Worm (Caenorhabditis elegans) whole organism, mixed stage, embryonic: ENCODE measurements around the gene C31C9.9.
"Not testable (repeated sequence)": the region's sequence is repeated elsewhere in the genome, so short reads cannot be mapped to it uniquely, and the experiment has no call there.

Experiments
- M03D4.4 ChIP-seq: sonication (generic microtip); optimal IDR thresholded peaks from 2 replicates; lab custom pipeline; 2017; ENCODE audit warnings: mild to moderate bottlenecking, missing genetic modification characterization, missing compliant biosample characterization
- bed-3 ChIP-seq: fragments of 200-800 bp; sonication (Bioruptor generic); optimal IDR thresholded peaks from 3 replicates; lab custom pipeline; 2018; ENCODE audit warnings: mild to moderate bottlenecking, missing genetic modification characterization, moderate library complexity, missing compliant biosample characterization
- ceh-39 ChIP-seq: fragments of 150-350 bp; optimal IDR thresholded peaks from 2 replicates; lab custom pipeline; 2014; ENCODE audit warnings: missing biosample characterization, missing genetic modification characterization
- ceh-43 ChIP-seq: fragments of 200-800 bp; sonication (Bioruptor generic); optimal IDR thresholded peaks from 2 replicates; lab custom pipeline; 2018; ENCODE audit warnings: mild to moderate bottlenecking, missing genetic modification characterization, moderate library complexity, missing compliant biosample characterization
- ceh-83 ChIP-seq: fragments of 200-800 bp; sonication (Bioruptor generic); optimal IDR thresholded peaks from 2 replicates; lab custom pipeline; 2018; ENCODE audit warnings: mild to moderate bottlenecking, missing genetic modification characterization, missing compliant biosample characterization
- ces-1 ChIP-seq: fragments of 150-350 bp; optimal IDR thresholded peaks from 2 replicates; lab custom pipeline; 2014; ENCODE audit warnings: missing biosample characterization, missing genetic modification reagents, missing genetic modification characterization
- drap-1 ChIP-seq: fragments of 200-800 bp; sonication (Bioruptor generic); optimal IDR thresholded peaks from 3 replicates; lab custom pipeline; 2018; ENCODE audit warnings: mild to moderate bottlenecking, missing genetic modification characterization, missing compliant biosample characterization
- elt-1 ChIP-seq: sonication (generic microtip); optimal IDR thresholded peaks from 2 replicates; lab custom pipeline; 2017; ENCODE audit warnings: missing genetic modification characterization, mild to moderate bottlenecking, missing compliant biosample characterization, antibody characterized with exemption, moderate library complexity, borderline replicate concordance; ENCODE audit not compliant: insufficient read depth
- elt-3 ChIP-seq: fragments of 150-350 bp; optimal IDR thresholded peaks from 2 replicates; lab custom pipeline; 2014; ENCODE audit warnings: missing biosample characterization, missing genetic modification characterization
- flh-1 ChIP-seq: fragments of 200-800 bp; sonication (Bioruptor generic); optimal IDR thresholded peaks from 2 replicates; lab custom pipeline; 2018; ENCODE audit warnings: mild to moderate bottlenecking, missing genetic modification characterization, moderate library complexity, missing compliant biosample characterization
- ham-2 ChIP-seq: fragments of 200-800 bp; sonication (Bioruptor generic); optimal IDR thresholded peaks from 2 replicates; lab custom pipeline; 2018; ENCODE audit warnings: mild to moderate bottlenecking, missing genetic modification characterization, missing compliant biosample characterization
- lin-13 ChIP-seq: fragments of 150-350 bp; optimal IDR thresholded peaks from 2 replicates; lab custom pipeline; 2014; ENCODE audit warnings: missing biosample characterization, missing genetic modification characterization
- lin-32 ChIP-seq: fragments of 200-800 bp; sonication (Bioruptor generic); optimal IDR thresholded peaks from 2 replicates; lab custom pipeline; 2018; ENCODE audit warnings: mild to moderate bottlenecking, missing genetic modification characterization, missing compliant biosample characterization
- lsy-2 ChIP-seq: fragments of 150-350 bp; optimal IDR thresholded peaks from 2 replicates; lab custom pipeline; 2014; ENCODE audit warnings: missing biosample characterization, missing genetic modification characterization
- mab-5 ChIP-seq: fragments of 150-350 bp; optimal IDR thresholded peaks from 2 replicates; lab custom pipeline; 2014; ENCODE audit warnings: missing biosample characterization, missing genetic modification characterization
- mep-1 ChIP-seq: fragments of 150-350 bp; optimal IDR thresholded peaks from 2 replicates; lab custom pipeline; 2017; ENCODE audit warnings: missing biosample characterization, missing genetic modification reagents, missing genetic modification characterization, inconsistent platforms
- mls-2 ChIP-seq: sonication (generic microtip); optimal IDR thresholded peaks from 2 replicates; lab custom pipeline; 2016; ENCODE audit warnings: mild to moderate bottlenecking, missing genetic modification characterization, moderate library complexity, missing compliant biosample characterization
- nhr-12 ChIP-seq: fragments of 150-350 bp; optimal IDR thresholded peaks from 2 replicates; lab custom pipeline; 2014; ENCODE audit warnings: missing biosample characterization, missing genetic modification characterization
- nhr-2 ChIP-seq: fragments of 150-350 bp; optimal IDR thresholded peaks from 2 replicates; lab custom pipeline; 2014; ENCODE audit warnings: missing biosample characterization, missing genetic modification characterization
- nhr-237 ChIP-seq: fragments of 150-350 bp; optimal IDR thresholded peaks from 2 replicates; lab custom pipeline; 2014; ENCODE audit warnings: missing biosample characterization, missing genetic modification characterization
- nhr-28 ChIP-seq: fragments of 150-350 bp; optimal IDR thresholded peaks from 2 replicates; lab custom pipeline; 2014; ENCODE audit warnings: missing biosample characterization, missing genetic modification characterization
- nhr-76 ChIP-seq: sonication (generic microtip); optimal IDR thresholded peaks from 2 replicates; lab custom pipeline; 2017; ENCODE audit warnings: missing biosample characterization, missing genetic modification characterization
- sem-2 ChIP-seq: fragments of 200-800 bp; sonication (Bioruptor generic); optimal IDR thresholded peaks from 2 replicates; lab custom pipeline; 2018; ENCODE audit warnings: mild to moderate bottlenecking, missing genetic modification characterization, missing compliant biosample characterization
- snpc-4 ChIP-seq: fragments of 150-350 bp; optimal IDR thresholded peaks from 2 replicates; lab custom pipeline; 2014; ENCODE audit warnings: missing biosample characterization, missing genetic modification characterization
- sptf-1 ChIP-seq: sonication (generic microtip); optimal IDR thresholded peaks from 2 replicates; lab custom pipeline; 2017; ENCODE audit warnings: mild to moderate bottlenecking, missing genetic modification characterization, moderate library complexity, missing compliant biosample characterization
- tbx-8 ChIP-seq: fragments of 200-800 bp; sonication (Bioruptor generic); optimal IDR thresholded peaks from 2 replicates; lab custom pipeline; 2018; ENCODE audit warnings: mild to moderate bottlenecking, missing genetic modification characterization, moderate library complexity, missing compliant biosample characterization
- unc-120 ChIP-seq: sonication (generic microtip); optimal IDR thresholded peaks from 2 replicates; lab custom pipeline; 2017; ENCODE audit warnings: missing genetic modification characterization, missing compliant biosample characterization; ENCODE audit not compliant: poor library complexity, severe bottlenecking
- unc-39 ChIP-seq: fragments of 150-350 bp; optimal IDR thresholded peaks from 2 replicates; lab custom pipeline; 2014; ENCODE audit warnings: missing biosample characterization, missing genetic modification characterization
- zip-8 ChIP-seq: fragments of 150-350 bp; optimal IDR thresholded peaks from 2 replicates; lab custom pipeline; 2014; ENCODE audit warnings: missing biosample characterization, missing genetic modification characterization
- ztf-11 ChIP-seq: fragments of 150-350 bp; optimal IDR thresholded peaks from 2 replicates; lab custom pipeline; 2014; ENCODE audit warnings: missing biosample characterization, missing genetic modification characterization

Gene C31C9.9

DNA sequence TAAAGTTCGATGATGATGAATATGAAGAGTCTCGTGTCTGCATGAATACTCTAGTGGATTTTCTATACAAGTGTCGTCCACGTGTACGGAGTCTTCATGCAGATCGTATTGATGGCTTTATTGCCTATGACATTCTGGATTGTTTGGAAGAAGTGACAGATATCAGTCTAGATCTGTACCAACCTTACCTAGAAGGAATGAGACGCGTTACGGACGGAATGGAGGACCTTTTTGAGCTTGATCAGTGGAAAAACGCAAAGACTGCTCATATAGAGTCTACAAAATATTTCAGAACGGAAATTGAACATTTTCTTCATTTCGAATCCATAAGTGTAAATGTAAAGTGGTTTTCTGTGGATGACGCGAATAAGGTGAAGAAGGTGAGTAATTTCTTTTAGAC lies 6.6 kb upstream of the C31C9.9 start, which contains the start of gene fbxa-169:
Gene fbxa-169, plus strand, starts transcription at position 301 of the 400 bp plus-strand sequence.
- no peak for TF ChIP-seq nhr-2

ce11 chrII:13661990-13662389 lies 7.2 kb downstream of the C31C9.9 start, which contains the start of gene C31C9.6:
C31C9.6 (minus strand) TSS chrII:13662090.
- TF ChIP-seq sptf-1, zip-8, ztf-11 (tag; lab: Kevin White, UChicago): not testable (repeated sequence)

- no peak for TF ChIP-seq unc-39
- TF ChIP-seq elt-3 (tag; lab: Kevin White, UChicago): no peak
- no peak for TF ChIP-seq sptf-1 (tag; lab: Kevin White, UChicago)
- no peak for TF ChIP-seq nhr-2
- no peak for TF ChIP-seq ceh-83 (GFP tag; lab: Kevin White, UChicago)
- TF ChIP-seq mls-2 (tag; lab: Kevin White, UChicago): no peak
- TF ChIP-seq lsy-2: no peak
These were observed 9.6 kb downstream of the C31C9.9 start for ce11 chrII:13664416-13664815.

DNA sequence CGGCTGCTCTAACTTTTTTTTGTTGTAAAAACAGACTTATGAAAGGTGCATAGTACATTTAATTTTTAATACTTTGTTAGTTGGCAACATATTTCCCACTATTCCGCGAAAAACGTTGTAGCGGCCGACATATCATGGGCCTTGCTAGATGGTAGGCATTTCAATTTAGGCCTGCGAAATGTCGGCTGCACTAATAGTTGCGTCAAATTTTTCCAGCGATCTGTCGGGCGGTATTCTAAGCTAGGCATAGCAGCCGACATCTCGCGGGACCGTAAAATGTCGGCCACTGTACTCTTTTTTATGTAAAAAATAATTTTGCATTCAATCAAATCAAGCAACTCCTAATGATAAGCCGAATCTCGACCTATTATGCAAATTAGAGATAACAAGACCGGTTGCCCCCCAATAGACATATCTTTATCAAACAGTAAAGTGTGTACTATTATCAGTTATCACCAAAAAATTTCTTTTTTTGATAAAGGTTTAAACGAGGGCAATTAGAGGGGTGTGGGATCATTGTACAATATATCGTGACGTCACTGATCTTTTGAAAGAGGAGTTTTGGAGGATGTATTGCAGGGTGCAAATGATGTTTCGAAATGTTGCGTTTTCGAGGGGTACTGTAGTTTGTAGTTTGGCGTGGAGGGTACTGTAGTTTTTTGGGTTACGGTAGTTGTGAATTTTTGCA lies 10.3 kb downstream of the C31C9.9 start:
- TF ChIP-seq drap-1 (no peak), nhr-76 (no peak), elt-3 (tag; lab: Kevin White, UChicago) (peak; percentile 47)

DNA sequence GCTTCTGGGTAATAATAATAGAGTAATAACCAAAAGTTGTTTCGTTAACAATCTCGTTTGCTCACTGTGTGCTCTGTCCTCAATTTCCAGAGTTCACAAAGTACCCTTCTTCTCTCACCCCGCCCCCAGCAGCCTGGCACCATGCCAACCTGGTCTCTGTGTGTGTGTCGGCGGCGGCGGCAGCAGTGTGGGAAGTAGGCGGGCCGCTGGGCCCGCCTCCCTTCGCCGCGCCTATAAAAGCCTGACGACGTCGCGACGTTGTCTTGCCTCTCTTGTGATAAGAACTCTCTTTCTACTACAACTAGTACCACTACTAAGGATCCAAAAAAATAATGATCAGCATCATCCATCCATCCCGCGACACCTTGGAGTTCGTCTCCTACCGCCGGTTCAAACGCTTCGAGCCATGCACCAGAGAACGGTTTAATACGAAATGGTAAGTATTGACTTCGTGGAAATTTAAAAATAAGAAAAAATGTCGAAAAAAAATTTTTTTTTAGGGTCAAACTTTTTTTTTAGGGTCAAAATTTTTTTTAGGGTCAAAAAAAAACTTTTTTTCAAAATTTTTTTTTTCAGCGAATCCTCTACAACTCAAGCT lies 14.1 kb downstream of the C31C9.9 start, which contains the start of gene C31C9.7:
Gene C31C9.7, plus strand, starts transcription at position 261 of the 598 bp plus-strand sequence.
- no peak for TF ChIP-seq elt-3 (tag; lab: Kevin White, UChicago)
- no peak for TF ChIP-seq unc-39
- no peak for TF ChIP-seq nhr-28 (tag; lab: Kevin White, UChicago)
- TF ChIP-seq elt-1 (tag; lab: Kevin White, UChicago): no peak
- TF ChIP-seq mep-1 (tag; lab: Kevin White, UChicago): no peak
- TF ChIP-seq lin-13 (tag; lab: Kevin White, UChicago): no peak
- no peak for TF ChIP-seq unc-120 (tag; lab: Kevin White, UChicago)
- no peak for TF ChIP-seq lsy-2
- TF ChIP-seq sem-2: no peak
- TF ChIP-seq lin-32: no peak
- no peak for TF ChIP-seq ham-2 (GFP tag; lab: Kevin White, UChicago)
- TF ChIP-seq nhr-237 (tag; lab: Kevin White, UChicago): no peak
- no peak for TF ChIP-seq ces-1 (GFP tag; lab: Kevin White, UChicago)
- TF ChIP-seq tbx-8 (GFP tag; lab: Kevin White, UChicago): no peak
- TF ChIP-seq M03D4.4: no peak

ce11 chrII:13670707-13671295 lies 16.0 kb downstream of the C31C9.9 start:
- TF ChIP-seq mep-1 (tag; lab: Kevin White, UChicago): no peak
- no peak for TF ChIP-seq zip-8 (tag; lab: Kevin White, UChicago)
- TF ChIP-seq mab-5: no peak
- no peak for TF ChIP-seq ceh-83 (GFP tag; lab: Kevin White, UChicago)
- TF ChIP-seq tbx-8 (GFP tag; lab: Kevin White, UChicago): no peak
- TF ChIP-seq, all 35 proteins: peak for 0

DNA sequence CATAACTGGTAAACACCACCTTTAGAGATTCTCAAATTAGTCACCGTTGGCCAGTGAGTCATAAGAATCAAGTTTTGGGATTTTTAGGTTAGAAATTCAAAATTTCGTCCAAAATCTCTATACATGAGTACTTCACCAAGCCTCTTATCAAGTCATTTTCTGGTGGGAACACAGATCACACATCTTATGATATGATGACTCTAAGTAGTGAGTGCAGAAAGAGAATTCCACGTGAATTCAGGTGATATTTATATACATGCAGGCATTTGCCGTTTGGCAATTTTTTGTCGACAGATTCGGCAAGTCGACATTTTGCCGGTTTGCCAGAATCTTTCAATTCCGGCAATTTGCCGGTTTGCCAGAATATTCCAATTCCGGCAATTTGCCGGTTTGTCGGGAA lies 17.2 kb downstream of the C31C9.9 start:
- TF ChIP-seq ceh-43 (GFP tag; lab: Kevin White, UChicago): no peak
- no peak for TF ChIP-seq bed-3 (GFP tag; lab: Kevin White, UChicago)
- no peak for TF ChIP-seq ceh-39 (tag; lab: Kevin White, UChicago)
- no peak for TF ChIP-seq ceh-83 (GFP tag; lab: Kevin White, UChicago)
- TF ChIP-seq nhr-237 (tag; lab: Kevin White, UChicago): no peak
- no peak for TF ChIP-seq nhr-28 (tag; lab: Kevin White, UChicago)
- TF ChIP-seq snpc-4 (tag; lab: Kevin White, UChicago): no peak
- no peak for TF ChIP-seq flh-1
- no peak for TF ChIP-seq elt-1 (tag; lab: Kevin White, UChicago)
- no peak for TF ChIP-seq mls-2 (tag; lab: Kevin White, UChicago)
- TF ChIP-seq nhr-12 (tag; lab: Kevin White, UChicago): no peak
- TF ChIP-seq sem-2: no peak
- no peak for TF ChIP-seq drap-1
